Fruit fly (Drosophila melanogaster) whole organism, embryonic: ENCODE measurements around the gene CG8562.

ENCODE experiments used
- Awh ChIP-seq: fragments of 200-800 bp; sonication (Bioruptor generic); IDR thresholded peaks from 2 replicates; pipeline ENCODE4, ENCODE4 v1.3.6; 2022; ENCODE audit warnings: missing biosample characterization, missing genetic modification characterization
- CG11695 ChIP-seq: fragments of 200-800 bp; sonication (Bioruptor generic); IDR thresholded peaks from 3 replicates; pipeline ENCODE4 v1.3.6; 2022; ENCODE audit warnings: missing biosample characterization, missing genetic modification characterization
- CG12071 ChIP-seq: fragments of 200-800 bp; sonication (Bioruptor generic); optimal IDR thresholded peaks from 3 replicates; lab custom pipeline; 2018; ENCODE audit warnings: missing biosample characterization, mild to moderate bottlenecking, missing genetic modification characterization
- CG1233 ChIP-seq: fragments of 200-800 bp; sonication (Bioruptor generic); optimal IDR thresholded peaks from 4 replicates; lab custom pipeline; 2018; ENCODE audit warnings: missing biosample characterization, mild to moderate bottlenecking, missing genetic modification characterization
- CG12769 ChIP-seq: fragments of 200-800 bp; sonication (Bioruptor generic); optimal IDR thresholded peaks from 2 replicates; lab custom pipeline; 2019; ENCODE audit warnings: missing biosample characterization, mild to moderate bottlenecking, missing genetic modification characterization, moderate library complexity
- CG14667 ChIP-seq: fragments of 200-800 bp; sonication (Bioruptor generic); IDR thresholded peaks from 2 replicates; pipeline ENCODE4 v1.3.6; 2022; ENCODE audit warnings: missing biosample characterization, missing genetic modification characterization
- CG15073 ChIP-seq: fragments of 200-800 bp; sonication (Bioruptor generic); optimal IDR thresholded peaks from 2 replicates; lab custom pipeline; 2016; ENCODE audit warnings: missing biosample characterization, missing genetic modification characterization
- CG1529 ChIP-seq: fragments of 200-800 bp; sonication (Bioruptor generic); optimal IDR thresholded peaks from 3 replicates; lab custom pipeline; 2018; ENCODE audit warnings: missing biosample characterization, missing genetic modification characterization
- CG17359 ChIP-seq: fragments of 200-800 bp; sonication (Bioruptor generic); optimal IDR thresholded peaks from 3 replicates; lab custom pipeline; 2018; ENCODE audit warnings: missing biosample characterization, mild to moderate bottlenecking, missing genetic modification characterization, moderate library complexity
- CG1792 ChIP-seq: fragments of 200-800 bp; sonication (Bioruptor generic); optimal IDR thresholded peaks from 2 replicates; lab custom pipeline; 2016; ENCODE audit warnings: missing biosample characterization, missing genetic modification characterization
- CG18599 ChIP-seq: fragments of 200-800 bp; sonication (Bioruptor generic); optimal IDR thresholded peaks from 3 replicates; lab custom pipeline; 2017; ENCODE audit warnings: missing biosample characterization, missing genetic modification characterization, mild to moderate bottlenecking, moderate library complexity, missing genetic modification reagents
- CG30020 ChIP-seq: fragments of 200-800 bp; optimal IDR thresholded peaks from 2 replicates; lab custom pipeline; 2019; ENCODE audit warnings: missing biosample characterization, mild to moderate bottlenecking, missing genetic modification characterization, moderate library complexity
- CG3163 ChIP-seq: fragments of 200-800 bp; sonication (Bioruptor generic); optimal IDR thresholded peaks from 3 replicates; lab custom pipeline; 2016; ENCODE audit warnings: missing biosample characterization, missing genetic modification characterization
- CG32767 ChIP-seq: fragments of 200-800 bp; sonication (Bioruptor generic); IDR thresholded peaks from 2 replicates; pipeline ENCODE4 v1.3.6; 2022; ENCODE audit warnings: missing biosample characterization, missing genetic modification characterization
- CG4360 ChIP-seq: fragments of 200-800 bp; sonication (Bioruptor generic); IDR thresholded peaks from 2 replicates; pipeline ENCODE4 v1.3.6; 2022; ENCODE audit warnings: missing biosample characterization, missing genetic modification characterization
- CG4617 ChIP-seq: fragments of 200-800 bp; sonication (Bioruptor generic); optimal IDR thresholded peaks from 3 replicates; lab custom pipeline; 2016; ENCODE audit warnings: missing biosample characterization, missing genetic modification characterization, borderline replicate concordance
- CG6272 ChIP-seq: fragments of 200-800 bp; sonication (Bioruptor generic); IDR thresholded peaks from 2 replicates; pipeline ENCODE4 v1.3.6; 2022; ENCODE audit warnings: missing biosample characterization, missing genetic modification characterization
- CG6689 ChIP-seq: fragments of 200-800 bp; sonication (Bioruptor generic); IDR thresholded peaks from 2 replicates; pipeline ENCODE4 v1.3.6; 2022; ENCODE audit warnings: missing biosample characterization, missing genetic modification characterization
- CG6791 ChIP-seq: fragments of 200-800 bp; sonication (Bioruptor generic); IDR thresholded peaks from 3 replicates; pipeline ENCODE4 v1.3.6; 2022; ENCODE audit warnings: missing biosample characterization, missing genetic modification characterization; ENCODE audit not compliant: partially characterized antibody
- CG8281 ChIP-seq: fragments of 200-800 bp; sonication (Bioruptor generic); optimal IDR thresholded peaks from 2 replicates; lab custom pipeline; 2018; ENCODE audit warnings: missing biosample characterization, mild to moderate bottlenecking, missing genetic modification characterization, moderate library complexity
- CG8290 ChIP-seq, 3 experiments: fragments of 200-800 bp; sonication (Bioruptor generic); optimal IDR thresholded peaks; 2 replicates each; lab custom pipeline; 2016 to 2019; ENCODE audit warnings: missing biosample characterization in 3 of 3, missing genetic modification characterization in 3 of 3, mild to moderate bottlenecking in 2 of 3, moderate library complexity in 1 of 3
- E2f2 ChIP-seq: fragments of 200-800 bp; sonication (Bioruptor generic); IDR thresholded peaks from 2 replicates; pipeline ENCODE4 v1.3.6; 2022; ENCODE audit warnings: missing biosample characterization, missing genetic modification characterization
- GATAe ChIP-seq: fragments of 200-800 bp; sonication (Bioruptor generic); conservative IDR thresholded peaks from 2 replicates; pipeline ENCODE4 v1.3.6; 2022; ENCODE audit warnings: missing biosample characterization, missing genetic modification characterization
- Gug ChIP-seq: fragments of 200-800 bp; sonication (Bioruptor generic); IDR thresholded peaks from 4 replicates; pipeline ENCODE4 v1.3.6; 2022; ENCODE audit warnings: missing biosample characterization, missing genetic modification characterization
- HHEX ChIP-seq: fragments of 200-800 bp; sonication (Bioruptor generic); optimal IDR thresholded peaks from 3 replicates; lab custom pipeline; 2017; ENCODE audit warnings: missing biosample characterization, mild to moderate bottlenecking, missing genetic modification characterization, missing genetic modification reagents
- Hsf ChIP-seq: fragments of 200-800 bp; sonication (Bioruptor generic); optimal IDR thresholded peaks from 3 replicates; lab custom pipeline; 2016; ENCODE audit warnings: missing biosample characterization, missing genetic modification characterization
- Lim3 ChIP-seq: fragments of 200-800 bp; sonication (Bioruptor generic); IDR thresholded peaks from 2 replicates; pipeline ENCODE4 v1.3.6; 2022; ENCODE audit warnings: missing biosample characterization, missing genetic modification characterization
- MBD-R2 ChIP-seq: fragments of 200-800 bp; sonication (Bioruptor generic); IDR thresholded peaks from 2 replicates; pipeline ENCODE4 v1.3.6; 2022; ENCODE audit warnings: missing biosample characterization, missing genetic modification characterization
- NC2β ChIP-seq: fragments of 200-800 bp; sonication (Bioruptor generic); optimal IDR thresholded peaks from 2 replicates; lab custom pipeline; 2016; ENCODE audit warnings: missing biosample characterization, missing genetic modification characterization
- Optix ChIP-seq: fragments of 200-800 bp; sonication (Bioruptor generic); IDR thresholded peaks from 3 replicates; pipeline ENCODE4 v1.3.6; 2022; ENCODE audit warnings: missing biosample characterization, missing genetic modification characterization
- Xrp1 ChIP-seq: fragments of 200-800 bp; sonication (Bioruptor generic); IDR thresholded peaks from 2 replicates; pipeline ENCODE4 v1.3.6; 2022; ENCODE audit warnings: missing biosample characterization, missing genetic modification characterization
- az2 ChIP-seq: fragments of 200-800 bp; sonication (Bioruptor generic); optimal IDR thresholded peaks from 3 replicates; lab custom pipeline; 2016; ENCODE audit warnings: missing biosample characterization, missing genetic modification characterization
- bab2 ChIP-seq: fragments of 200-800 bp; sonication (Bioruptor generic); optimal IDR thresholded peaks from 2 replicates; lab custom pipeline; 2016; ENCODE audit warnings: missing biosample characterization, missing genetic modification characterization
- bcd ChIP-seq: fragments of 200-800 bp; sonication (Bioruptor generic); optimal IDR thresholded peaks from 2 replicates; lab custom pipeline; 2017; ENCODE audit warnings: missing biosample characterization, mild to moderate bottlenecking, missing genetic modification characterization
- crc ChIP-seq: fragments of 200-800 bp; sonication (Bioruptor generic); optimal IDR thresholded peaks from 2 replicates; lab custom pipeline; 2016; ENCODE audit warnings: missing biosample characterization, missing genetic modification characterization
- crp ChIP-seq, 2 experiments: fragments of 200-800 bp; sonication (Bioruptor generic); optimal IDR thresholded peaks; 2 replicates in 1 of 2; 3 replicates in 1 of 2; lab custom pipeline; 2017; ENCODE audit warnings: missing biosample characterization in 2 of 2, missing genetic modification characterization in 2 of 2, mild to moderate bottlenecking in 1 of 2, moderate library complexity in 1 of 2
- dmrt99B ChIP-seq: fragments of 200-800 bp; sonication (Bioruptor generic); optimal IDR thresholded peaks from 2 replicates; lab custom pipeline; 2018; ENCODE audit warnings: missing biosample characterization, mild to moderate bottlenecking, missing genetic modification characterization, moderate library complexity
- exex ChIP-seq: fragments of 200-800 bp; sonication (Bioruptor generic); optimal IDR thresholded peaks from 4 replicates; lab custom pipeline; 2018; ENCODE audit warnings: missing biosample characterization, mild to moderate bottlenecking, missing genetic modification characterization, moderate library complexity
- fd96Cb ChIP-seq: fragments of 200-800 bp; sonication (Bioruptor generic); optimal IDR thresholded peaks from 2 replicates; lab custom pipeline; 2018; ENCODE audit warnings: missing biosample characterization, mild to moderate bottlenecking, missing genetic modification characterization, moderate library complexity
- ham ChIP-seq: fragments of 200-800 bp; sonication (Bioruptor generic); IDR thresholded peaks from 2 replicates; pipeline ENCODE4 v1.3.6; 2022; ENCODE audit warnings: missing biosample characterization, missing genetic modification characterization
- nerfin-2 ChIP-seq: fragments of 200-800 bp; sonication (Bioruptor generic); IDR thresholded peaks from 2 replicates; pipeline ENCODE4 v1.3.6; 2022; ENCODE audit warnings: missing biosample characterization, missing genetic modification characterization; ENCODE audit not compliant: partially characterized antibody
- oc ChIP-seq: fragments of 200-800 bp; sonication (Bioruptor generic); optimal IDR thresholded peaks from 2 replicates; lab custom pipeline; 2018; ENCODE audit warnings: missing biosample characterization, mild to moderate bottlenecking, missing genetic modification characterization, moderate library complexity
- pita ChIP-seq: fragments of 200-800 bp; sonication (Bioruptor generic); optimal IDR thresholded peaks from 2 replicates; lab custom pipeline; 2017; ENCODE audit warnings: missing biosample characterization, mild to moderate bottlenecking, missing genetic modification characterization
- prd ChIP-seq, 3 experiments: fragments of >200 bp in 2 of 3; fragments of 200-800 bp in 1 of 3; sonication (Bioruptor generic) in 1 of 3; optimal IDR thresholded peaks in 2 of 3; IDR thresholded peaks in 1 of 3; 2 replicates in 2 of 3; 3 replicates in 1 of 3; pipeline versions ENCODE4 v1.3.6 to Lab custom; 2017 to 2022; ENCODE audit warnings: missing biosample characterization in 1 of 3, missing genetic modification characterization in 1 of 3
- ranshi ChIP-seq: fragments of 200-800 bp; sonication (Bioruptor generic); IDR thresholded peaks from 2 replicates; pipeline ENCODE4 v1.3.6; 2022; ENCODE audit warnings: missing biosample characterization, missing genetic modification characterization
- tgo ChIP-seq: fragments of 200-800 bp; sonication (Bioruptor generic); IDR thresholded peaks from 3 replicates; pipeline ENCODE4 v1.3.6; 2022; ENCODE audit warnings: missing biosample characterization, missing genetic modification characterization
- unc-4 ChIP-seq: fragments of 200-800 bp; sonication (Bioruptor generic); IDR thresholded peaks from 2 replicates; pipeline ENCODE4 v1.3.6; 2022; ENCODE audit warnings: missing biosample characterization, missing genetic modification characterization; ENCODE audit not compliant: partially characterized antibody
- vfl ChIP-seq: fragments of 200-800 bp; sonication (Bioruptor generic); optimal IDR thresholded peaks from 2 replicates; lab custom pipeline; 2016; ENCODE audit warnings: missing biosample characterization, missing genetic modification characterization

CG8562 gene

dm6 chr3L:7381359-7381976 lies 16.6 kb upstream of the CG8562 start, which contains the start of the genes SMSr and smid:
Gene SMSr (minus strand): TSS chr3L:7381474.
Gene smid (plus strand): TSS chr3L:7381614.
- TF ChIP-seq CG18599 (peak; percentile 67), Lim3 (GFP tag; lab: Robert Waterston, UW) (no peak), MBD-R2 (GFP tag; lab: Robert Waterston, UW) (peak; percentile 57), CG3163 (GFP tag; lab: Kevin White, UChicago) (peak; percentile 24), CG6791 (GFP tag; lab: Robert Waterston, UW) (peak; percentile 75), CG12769 (tag; lab: Kevin White, UChicago) (no peak), CG1233 (GFP tag; lab: Kevin White, UChicago) (no peak), E2f2 (peak; percentile 24; the same call in 1 of the 2 replicates), CG15073 (no peak), CG6689 (GFP tag; lab: Robert Waterston, UW) (peak; percentile 62; the same call in 1 of the 2 replicates), Hsf (GFP tag; lab: Kevin White, UChicago) (peak; percentile 68), tgo (GFP tag; lab: Robert Waterston, UW) (peak; percentile 42; the same call in 2 of the 3 replicates), CG6272 (GFP tag; lab: Robert Waterston, UW) (no peak), crc (GFP tag; lab: Kevin White, UChicago) (peak; percentile 15), vfl (GFP tag; lab: Kevin White, UChicago) (peak; percentile 42), GATAe (peak; percentile 39; the same call in 1 of the 2 replicates), CG30020 (tag; lab: Kevin White, UChicago) (peak; percentile 91), crp (GFP tag; optimal IDR thresholded peaks at IDR 0.05; lab: Kevin White, UChicago) (peak; percentile 83 to 99), CG12071 (GFP tag; lab: Kevin White, UChicago) (no peak), bab2 (peak; percentile 42), exex (no peak), Xrp1 (peak; percentile 65), HHEX (GFP tag; lab: Kevin White, UChicago) (no peak), az2 (GFP tag; lab: Kevin White, UChicago) (peak; percentile 45), Awh (GFP tag; lab: Robert Waterston, UW) (no peak), CG4617 (GFP tag; lab: Kevin White, UChicago) (peak; percentile 30), CG32767 (GFP tag; lab: Robert Waterston, UW) (peak; percentile 18; the same call in 1 of the 2 replicates), CG8281 (tag; lab: Kevin White, UChicago) (no peak), pita (GFP tag; lab: Kevin White, UChicago) (no peak), Optix (GFP tag; lab: Robert Waterston, UW) (no peak), unc-4 (GFP tag; lab: Robert Waterston, UW) (peak; percentile 91), CG4360 (GFP tag; lab: Robert Waterston, UW) (no peak), ranshi (0 out of 2 replicates have a peak, but pooled peaks have one; percentile 32), CG1529 (GFP tag; lab: Kevin White, UChicago) (peak; percentile 57), prd (optimal IDR thresholded peaks at IDR 0.05; lab: Kevin White, UChicago) (no peak), prd (GFP tag; IDR thresholded peaks at IDR 0.05; lab: Robert Waterston, UW) (peak; percentile 63; the same call in 2 of the 3 replicates), Gug (peak; percentile 18; the same call in 1 of the 4 replicates), CG8290 (GFP tag; optimal IDR thresholded peaks at IDR 0.05; lab: Kevin White, UChicago) (peak; percentile 45), CG8290 (tag; optimal IDR thresholded peaks at IDR 0.05; lab: Kevin White, UChicago) (peak in 1 of 2 experiments; percentile 4), oc (no peak), NC2β (GFP tag; lab: Kevin White, UChicago) (peak; percentile 53), CG1792 (GFP tag; lab: Kevin White, UChicago) (no peak), dmrt99B (tag; lab: Kevin White, UChicago) (peak; percentile 49), nerfin-2 (GFP tag; lab: Robert Waterston, UW) (peak; percentile 51), ham (GFP tag; lab: Robert Waterston, UW) (no peak), CG11695 (GFP tag; lab: Robert Waterston, UW) (no peak), CG14667 (GFP tag; lab: Robert Waterston, UW) (no peak), fd96Cb (tag; lab: Kevin White, UChicago) (peak; percentile 39), bcd (peak; percentile 65), CG17359 (tag; lab: Kevin White, UChicago) (peak; percentile 53)
